Fruit fly (Drosophila melanogaster) whole organism, pupa: ENCODE results near the gene CG3552.

ENCODE experiments used
- CG10348 ChIP-seq: fragments of 200-800 bp; sonication (Bioruptor generic); IDR thresholded peaks from 2 replicates; pipeline ENCODE4 v1.3.6; 2022; ENCODE audit warnings: missing biosample characterization, missing genetic modification characterization
- CG13204 ChIP-seq: fragments of 200-800 bp; sonication (Bioruptor generic); optimal IDR thresholded peaks from 2 replicates; lab custom pipeline; 2018; ENCODE audit warnings: missing biosample characterization, mild to moderate bottlenecking, missing genetic modification characterization, moderate library complexity
- CG14655 ChIP-seq: fragments of 200-800 bp; sonication (Bioruptor generic); optimal IDR thresholded peaks from 3 replicates; lab custom pipeline; 2017; ENCODE audit warnings: mild to moderate bottlenecking, missing biosample characterization, missing genetic modification reagents, missing genetic modification characterization
- CG32121 ChIP-seq: fragments of 200-800 bp; sonication (Bioruptor generic); IDR thresholded peaks from 2 replicates; pipeline ENCODE4 v1.3.6; 2022; ENCODE audit warnings: missing biosample characterization, missing genetic modification characterization
- CG4496 ChIP-seq: fragments of 200-800 bp; sonication (Bioruptor generic); IDR thresholded peaks from 3 replicates; pipeline ENCODE4 v1.3.6; 2022; ENCODE audit warnings: missing biosample characterization, missing genetic modification characterization
- CG9948 ChIP-seq: fragments of 200-800 bp; sonication (Bioruptor generic); optimal IDR thresholded peaks from 2 replicates; lab custom pipeline; 2018; ENCODE audit warnings: missing biosample characterization, mild to moderate bottlenecking, missing genetic modification characterization, moderate library complexity
- D1 ChIP-seq: fragments of 200-800 bp; sonication (Bioruptor generic); optimal IDR thresholded peaks from 2 replicates; lab custom pipeline; 2018; ENCODE audit warnings: missing biosample characterization, mild to moderate bottlenecking, missing genetic modification characterization, moderate library complexity
- EcR ChIP-seq: fragments of 200-800 bp; sonication (Bioruptor generic); optimal IDR thresholded peaks from 3 replicates; lab custom pipeline; 2019; ENCODE audit warnings: missing biosample characterization, missing genetic modification characterization, mild to moderate bottlenecking, moderate library complexity, missing genetic modification reagents
- Pif1B ChIP-seq: fragments of 200-800 bp; sonication (Bioruptor generic); optimal IDR thresholded peaks from 3 replicates; lab custom pipeline; 2016; ENCODE audit warnings: missing biosample characterization, missing genetic modification characterization
- Snoo ChIP-seq: fragments of 200-800 bp; sonication (Bioruptor generic); optimal IDR thresholded peaks from 3 replicates; lab custom pipeline; 2017; ENCODE audit warnings: missing biosample characterization, mild to moderate bottlenecking, missing genetic modification characterization, inconsistent platforms

DNA sequence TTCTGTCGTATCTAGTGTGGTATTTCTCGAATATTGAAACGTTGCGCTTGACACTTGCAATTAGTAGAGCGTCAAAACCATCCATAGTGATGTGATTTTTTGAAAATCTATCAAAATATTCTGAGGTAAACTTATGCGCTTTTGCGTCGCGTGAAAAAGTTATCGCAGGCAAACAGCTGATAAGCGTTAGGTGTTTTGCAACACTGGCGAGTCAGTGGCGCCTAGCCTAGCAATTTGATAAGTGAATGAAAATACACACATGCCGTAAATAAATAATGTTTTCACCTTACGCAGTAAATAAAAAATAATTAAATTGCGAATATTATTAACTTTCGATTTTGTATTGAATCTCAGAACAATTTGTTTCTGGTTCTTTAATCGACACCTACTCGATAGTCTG, 20.8 kb upstream of the CG3552 start, which contains the start of gene CG42526:
- TF ChIP-seq Snoo (tag; lab: Kevin White, UChicago) (no peak), CG4496 (no peak), D1 (tag; lab: Kevin White, UChicago) (no peak), CG9948 (tag; lab: Kevin White, UChicago) (no peak), CG13204 (GFP tag; lab: Kevin White, UChicago) (no peak), CG32121 (GFP tag; lab: Robert Waterston, UW) (no peak), CG14655 (no peak), Pif1B (GFP tag; lab: Kevin White, UChicago) (no peak), CG10348 (no peak), EcR (GFP tag; lab: Kevin White, UChicago) (no peak)
